Worm (Caenorhabditis elegans) whole organism, L4 larva: ENCODE results near the gene Y24D9A.6.

Experiments
- F10B5.3 ChIP-seq: sonication (generic microtip); optimal IDR thresholded peaks from 2 replicates; lab custom pipeline; 2016; ENCODE audit warnings: mild to moderate bottlenecking, missing genetic modification characterization, missing compliant biosample characterization
- F26F4.8 ChIP-seq: fragments of 200-800 bp; sonication (Bioruptor generic); conservative IDR thresholded peaks from 2 replicates; pipeline ENCODE4 v1.3.6; 2022; ENCODE audit warnings: missing genetic modification characterization, missing compliant biosample characterization
- F49E8.2 ChIP-seq: sonication (generic microtip); optimal IDR thresholded peaks from 2 replicates; lab custom pipeline; 2016; ENCODE audit warnings: missing compliant biosample characterization, mild to moderate bottlenecking, missing genetic modification characterization, borderline replicate concordance
- R02D3.7 ChIP-seq: fragments of 150-350 bp; sonication (generic microtip); optimal IDR thresholded peaks from 3 replicates; lab custom pipeline; 2014; ENCODE audit warnings: missing biosample characterization, missing genetic modification characterization
- T20F7.1 ChIP-seq: fragments of 200-800 bp; sonication (Bioruptor generic); optimal IDR thresholded peaks from 2 replicates; lab custom pipeline; 2018; ENCODE audit warnings: mild to moderate bottlenecking, missing genetic modification characterization, missing compliant biosample characterization
- Y5F2A.4 ChIP-seq: fragments of 200-800 bp; sonication (Bioruptor generic); optimal IDR thresholded peaks from 2 replicates; lab custom pipeline; 2018; ENCODE audit warnings: mild to moderate bottlenecking, missing genetic modification characterization, missing compliant biosample characterization
- aha-1 ChIP-seq: fragments of 150-350 bp; peaks from one replicate; lab custom pipeline; 2014; ENCODE audit warnings: missing biosample characterization, missing genetic modification characterization
- ama-1 ChIP-seq: fragments of 150-350 bp; optimal IDR thresholded peaks from 2 replicates; lab custom pipeline; 2014; ENCODE audit warnings: inconsistent platforms, mixed read lengths
- attf-4 ChIP-seq: sonication (generic microtip); optimal IDR thresholded peaks from 3 replicates; lab custom pipeline; 2017; ENCODE audit warnings: missing biosample characterization, missing genetic modification characterization
- ceh-28 ChIP-seq: fragments of 150-350 bp; optimal IDR thresholded peaks from 2 replicates; lab custom pipeline; 2014; ENCODE audit warnings: missing biosample characterization, missing genetic modification reagents, missing genetic modification characterization
- ceh-44 ChIP-seq: fragments of 200-800 bp; sonication (Bioruptor generic); IDR thresholded peaks from 2 replicates; pipeline ENCODE4 v1.3.6; 2022; ENCODE audit warnings: missing genetic modification reagents, missing genetic modification characterization, missing compliant biosample characterization
- ceh-62 ChIP-seq: sonication (generic microtip); optimal IDR thresholded peaks from 2 replicates; lab custom pipeline; 2017; ENCODE audit warnings: missing biosample characterization, missing genetic modification characterization
- daf-19 ChIP-seq: fragments of 200-800 bp; sonication (Bioruptor generic); conservative IDR thresholded peaks from 2 replicates; pipeline ENCODE4 v1.3.6; 2022; ENCODE audit warnings: missing genetic modification characterization, missing compliant biosample characterization
- dmd-8 ChIP-seq: fragments of 200-800 bp; sonication (Bioruptor generic); IDR thresholded peaks from 2 replicates; pipeline ENCODE4 v1.3.6; 2022; ENCODE audit warnings: missing genetic modification characterization, missing compliant biosample characterization
- dmd-9 ChIP-seq: fragments of 200-800 bp; sonication (Bioruptor generic); IDR thresholded peaks from 2 replicates; pipeline ENCODE4 v1.3.6; 2022; ENCODE audit warnings: missing genetic modification reagents, missing genetic modification characterization, missing compliant biosample characterization
- dpl-1 ChIP-seq: fragments of 150-350 bp; optimal IDR thresholded peaks from 2 replicates; lab custom pipeline; 2014; ENCODE audit warnings: missing biosample characterization, missing genetic modification reagents, missing genetic modification characterization
- duxl-1 ChIP-seq: sonication (generic microtip); optimal IDR thresholded peaks from 2 replicates; lab custom pipeline; 2016; ENCODE audit warnings: mild to moderate bottlenecking, missing genetic modification characterization, moderate library complexity, missing compliant biosample characterization; ENCODE audit not compliant: poor library complexity
- dve-1 ChIP-seq: sonication (generic microtip); optimal IDR thresholded peaks from 2 replicates; lab custom pipeline; 2017; ENCODE audit warnings: antibody characterized with exemption, mild to moderate bottlenecking, missing genetic modification characterization, missing compliant biosample characterization; ENCODE audit not compliant: insufficient read depth
- gei-8 ChIP-seq: fragments of 200-800 bp; sonication (Bioruptor generic); optimal IDR thresholded peaks from 2 replicates; lab custom pipeline; 2018; ENCODE audit warnings: mild to moderate bottlenecking, missing genetic modification characterization, missing compliant biosample characterization
- hif-1 ChIP-seq, 2 experiments: sonication (generic microtip); optimal IDR thresholded peaks; 2 replicates each; lab custom pipeline; 2016 to 2017; ENCODE audit warnings: missing compliant biosample characterization in 2 of 2, missing genetic modification characterization in 2 of 2, missing genetic modification reagents in 2 of 2, missing genotype in 2 of 2, mild to moderate bottlenecking in 1 of 2
- hlh-11 ChIP-seq: fragments of 200-800 bp; sonication (Bioruptor generic); optimal IDR thresholded peaks from 2 replicates; lab custom pipeline; 2018; ENCODE audit warnings: mild to moderate bottlenecking, missing genetic modification characterization, missing compliant biosample characterization
- lim-7 ChIP-seq: fragments of 200-800 bp; sonication (Bioruptor generic); IDR thresholded peaks from 2 replicates; pipeline ENCODE4 v1.3.6; 2022; ENCODE audit warnings: missing genetic modification characterization, missing compliant biosample characterization
- lin-13 ChIP-seq: fragments of 150-350 bp; optimal IDR thresholded peaks from 2 replicates; lab custom pipeline; 2014; ENCODE audit warnings: missing biosample characterization, missing genetic modification reagents, missing genetic modification characterization
- lin-29 ChIP-seq: fragments of 200-800 bp; sonication (Bioruptor generic); IDR thresholded peaks from 2 replicates; pipeline ENCODE4 v1.3.6; 2022; ENCODE audit warnings: missing genetic modification reagents, missing genetic modification characterization, missing compliant biosample characterization
- lin-38 ChIP-seq: fragments of 200-800 bp; sonication (Bioruptor generic); IDR thresholded peaks from 2 replicates; pipeline ENCODE4 v1.3.6; 2022; ENCODE audit warnings: missing genetic modification reagents, missing genetic modification characterization, missing compliant biosample characterization
- lsy-2 ChIP-seq, 2 experiments: fragments of 150-350 bp in 1 of 2; sonication (generic microtip) in 1 of 2; optimal IDR thresholded peaks; 2 replicates each; lab custom pipeline; 2014 to 2017; ENCODE audit warnings: missing biosample characterization in 2 of 2, missing genetic modification characterization in 2 of 2
- madf-5 ChIP-seq, 2 experiments: fragments of 200-800 bp; sonication (Bioruptor generic); IDR thresholded peaks; 2 replicates each; pipeline ENCODE4 v1.3.6; 2022; ENCODE audit warnings: missing compliant biosample characterization in 2 of 2, missing genetic modification characterization in 2 of 2
- madf-9 ChIP-seq: fragments of 200-800 bp; sonication (Bioruptor generic); conservative IDR thresholded peaks from 2 replicates; pipeline ENCODE4 v1.3.6; 2022; ENCODE audit warnings: missing genetic modification reagents, missing genetic modification characterization, missing compliant biosample characterization
- mdl-1 ChIP-seq, 2 experiments: fragments of 150-350 bp in 1 of 2; sonication (generic microtip) in 1 of 2; optimal IDR thresholded peaks; 2 replicates each; lab custom pipeline; 2014 to 2017; ENCODE audit warnings: missing biosample characterization in 2 of 2, missing genetic modification characterization in 2 of 2
- mdt-29 ChIP-seq: fragments of 200-800 bp; sonication (Bioruptor generic); IDR thresholded peaks from 2 replicates; pipeline ENCODE4 v1.3.6; 2022; ENCODE audit warnings: missing genetic modification reagents, missing genetic modification characterization, missing compliant biosample characterization
- nhr-25 ChIP-seq: sonication (generic microtip); optimal IDR thresholded peaks from 2 replicates; lab custom pipeline; 2017; ENCODE audit warnings: missing genetic modification characterization, mild to moderate bottlenecking, missing compliant biosample characterization, antibody characterized with exemption, moderate library complexity, borderline replicate concordance; ENCODE audit not compliant: insufficient read depth
- nhr-28 ChIP-seq: fragments of 150-350 bp; optimal IDR thresholded peaks from 2 replicates; lab custom pipeline; 2014; ENCODE audit warnings: missing biosample characterization, missing genetic modification characterization
- nhr-42 ChIP-seq: fragments of 200-800 bp; sonication (Bioruptor generic); IDR thresholded peaks from 2 replicates; pipeline ENCODE4 v1.3.6; 2022; ENCODE audit warnings: missing genetic modification characterization, missing compliant biosample characterization
- nhr-48 ChIP-seq: sonication (generic microtip); optimal IDR thresholded peaks from 2 replicates; lab custom pipeline; 2016; ENCODE audit warnings: mild to moderate bottlenecking, missing genetic modification characterization, missing compliant biosample characterization
- pha-4 ChIP-seq, 2 experiments: fragments of 150-350 bp in 1 of 2; fragments of 200-800 bp in 1 of 2; sonication (Bioruptor generic) in 1 of 2; IDR thresholded peaks in 1 of 2; optimal IDR thresholded peaks in 1 of 2; 2 replicates each; pipeline versions ENCODE4 v1.3.6 to Lab custom; 2014 to 2022; ENCODE audit warnings: missing genetic modification characterization in 2 of 2, missing genetic modification reagents in 2 of 2, missing biosample characterization in 1 of 2, missing compliant biosample characterization in 1 of 2
- php-3 ChIP-seq: fragments of 200-800 bp; sonication (Bioruptor generic); IDR thresholded peaks from 2 replicates; pipeline ENCODE4 v1.3.6; 2022; ENCODE audit warnings: missing genetic modification reagents, missing genetic modification characterization, missing compliant biosample characterization
- pqm-1 ChIP-seq: sonication (generic microtip); optimal IDR thresholded peaks from 2 replicates; lab custom pipeline; 2017; ENCODE audit warnings: missing biosample characterization, missing genetic modification characterization
- saeg-2 ChIP-seq: fragments of 200-800 bp; sonication (Bioruptor generic); IDR thresholded peaks from 2 replicates; pipeline ENCODE4 v1.3.6; 2022; ENCODE audit warnings: missing genetic modification reagents, missing genetic modification characterization, missing compliant biosample characterization
- set-16 ChIP-seq: fragments of 200-800 bp; sonication (Bioruptor generic); IDR thresholded peaks from 2 replicates; pipeline ENCODE4 v1.3.6; 2022; ENCODE audit warnings: missing genetic modification reagents, missing genetic modification characterization, missing compliant biosample characterization
- snpc-4 ChIP-seq: fragments of 150-350 bp; optimal IDR thresholded peaks from 2 replicates; lab custom pipeline; 2014; ENCODE audit warnings: missing biosample characterization, missing genetic modification characterization
- spr-3 ChIP-seq: fragments of 200-800 bp; sonication (Bioruptor generic); optimal IDR thresholded peaks from 2 replicates; lab custom pipeline; 2018; ENCODE audit warnings: mild to moderate bottlenecking, missing genetic modification characterization, missing compliant biosample characterization
- tra-1 ChIP-seq: fragments of 200-800 bp; sonication (Bioruptor generic); IDR thresholded peaks from 2 replicates; pipeline ENCODE4 v1.3.6; 2022; ENCODE audit warnings: missing genetic modification reagents, missing genetic modification characterization, missing compliant biosample characterization
- vab-7 ChIP-seq: fragments of 200-800 bp; sonication (Bioruptor generic); IDR thresholded peaks from 2 replicates; pipeline ENCODE4 v1.3.6; 2022; ENCODE audit warnings: missing genetic modification reagents, missing genetic modification characterization, missing compliant biosample characterization
- zfp-2 ChIP-seq: sonication (generic microtip); optimal IDR thresholded peaks from 2 replicates; lab custom pipeline; 2016; ENCODE audit warnings: mild to moderate bottlenecking, missing genetic modification characterization, missing compliant biosample characterization
- zip-11 ChIP-seq: fragments of 200-800 bp; sonication (Bioruptor generic); IDR thresholded peaks from 2 replicates; pipeline ENCODE4 v1.3.6; 2022; ENCODE audit warnings: missing genetic modification characterization, missing compliant biosample characterization
- ztf-11 ChIP-seq: fragments of 150-350 bp; optimal IDR thresholded peaks from 2 replicates; lab custom pipeline; 2014; ENCODE audit warnings: missing biosample characterization, missing genetic modification characterization
- ztf-7 ChIP-seq: fragments of 150-350 bp; optimal IDR thresholded peaks from 2 replicates; lab custom pipeline; 2014; ENCODE audit warnings: missing biosample characterization, missing genetic modification characterization

The Y24D9A.6 gene

DNA sequence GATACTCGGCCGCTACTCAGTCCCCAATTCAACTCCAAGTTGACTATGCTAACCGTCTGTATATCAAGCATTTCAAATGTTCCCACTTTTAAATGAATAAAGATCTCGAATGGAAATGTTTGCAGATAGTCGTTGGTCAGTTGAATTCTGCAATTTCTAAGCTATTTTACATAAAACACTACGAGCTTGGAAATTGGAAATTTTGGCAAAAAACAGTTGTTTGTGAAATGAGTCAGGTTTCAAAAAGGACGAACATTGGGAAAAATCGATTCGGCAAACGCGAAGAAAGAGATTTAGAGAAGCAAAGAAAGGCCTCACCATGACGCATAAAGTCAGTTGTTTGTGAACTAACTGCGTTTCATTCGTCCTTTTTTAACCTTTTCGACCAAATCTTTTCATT lies 46.7 kb upstream of the Y24D9A.6 start (continued):
- no peak for TF ChIP-seq zip-11 (GFP tag; lab: Robert Waterston, UW)
- no peak for TF ChIP-seq vab-7 (GFP tag; lab: Robert Waterston, UW)
- TF ChIP-seq, all 104 proteins: peak for 22

- TF ChIP-seq snpc-4 (tag; lab: Kevin White, UChicago) (no peak), madf-9 (GFP tag; lab: Robert Waterston, UW) (peak; percentile 77), mdl-1 (tag; optimal IDR thresholded peaks at IDR 0.05; lab: Kevin White, UChicago) (peak in 1 of 2 experiments; percentile 81), F10B5.3 (tag; lab: Kevin White, UChicago) (peak; percentile 67), nhr-42 (GFP tag; lab: Robert Waterston, UW) (peak; percentile 89), spr-3 (GFP tag; lab: Kevin White, UChicago) (peak; percentile 3), nhr-28 (peak; percentile 80), set-16 (peak; percentile 42; the same call in 1 of the 2 replicates), daf-19 (no peak), dmd-8 (GFP tag; lab: Robert Waterston, UW) (no peak), hlh-11 (tag; lab: Kevin White, UChicago) (peak; percentile 92), ceh-62 (tag; lab: Kevin White, UChicago) (no peak), pha-4 (GFP tag; IDR thresholded peaks at IDR 0.05; lab: Robert Waterston, UW) (peak; percentile 88; the same call in 1 of the 2 replicates), pha-4 (tag; optimal IDR thresholded peaks at IDR 0.05; lab: Kevin White, UChicago) (peak; percentile 46), zfp-2 (peak; percentile 97), gei-8 (GFP tag; lab: Kevin White, UChicago) (peak; percentile 31), hif-1 (tag; optimal IDR thresholded peaks at IDR 0.05; lab: Kevin White, UChicago) (peak; percentile 38 to 91), F49E8.2 (tag; lab: Kevin White, UChicago) (peak; percentile 38), nhr-48 (tag; lab: Kevin White, UChicago) (peak; percentile 78), T20F7.1 (GFP tag; lab: Kevin White, UChicago) (no peak), dve-1 (tag; lab: Kevin White, UChicago) (peak; percentile 98), ztf-7 (tag; lab: Kevin White, UChicago) (no peak), vab-7 (GFP tag; lab: Robert Waterston, UW) (peak; percentile 52; the same call in 1 of the 2 replicates), madf-5 (GFP tag; IDR thresholded peaks at IDR 0.05; lab: Robert Waterston, UW) (no peak), ceh-28 (tag; lab: Kevin White, UChicago) (peak; percentile 18), php-3 (GFP tag; lab: Robert Waterston, UW) (no peak; the same call in 1 of the 2 replicates), lin-13 (GFP tag; lab: Kevin White, UChicago) (peak; percentile 95), dmd-9 (GFP tag; lab: Robert Waterston, UW) (peak; percentile 88), lsy-2 (tag; optimal IDR thresholded peaks at IDR 0.05; lab: Kevin White, UChicago) (peak; percentile 98 to 99), lin-29 (GFP tag; lab: Robert Waterston, UW) (peak; percentile 71), ceh-44 (peak; percentile 39; the same call in 1 of the 2 replicates), pqm-1 (tag; lab: Kevin White, UChicago) (no peak), nhr-25 (tag; lab: Kevin White, UChicago) (peak; percentile 88), ztf-11 (tag; lab: Kevin White, UChicago) (no peak), F26F4.8 (GFP tag; lab: Robert Waterston, UW) (no peak), duxl-1 (peak; percentile 87), Y5F2A.4 (GFP tag; lab: Kevin White, UChicago) (no peak), aha-1 (tag; lab: Kevin White, UChicago) (peak; percentile 100), tra-1 (GFP tag; lab: Robert Waterston, UW) (peak; percentile 45; the same call in 1 of the 2 replicates), R02D3.7 (tag; lab: Kevin White, UChicago) (peak; percentile 93), lim-7 (GFP tag; lab: Robert Waterston, UW) (no peak), lin-38 (peak; percentile 91), saeg-2 (GFP tag; lab: Robert Waterston, UW) (peak; percentile 88), mdt-29 (peak; percentile 84), dpl-1 (GFP tag; lab: Kevin White, UChicago) (peak; percentile 98), ama-1 (lab: Kevin White, UChicago) (peak; percentile 88), attf-4 (tag; lab: Kevin White, UChicago) (no peak)
Measured at ce11 chrIV:4445711-4446290, 45.6 kb upstream of the Y24D9A.6 start, which contains the start of the genes wapl-1 and htz-1. TSS of gene wapl-1 (minus strand) at chrIV:4445740. TSS of gene htz-1 (plus strand) at chrIV:4446216.
